Worm (Caenorhabditis elegans): Measurements from ENCODE around the gene R05D8.11.

ce11 chrV:2795998-2796397 is 15.3 kb upstream of the R05D8.11 start, which contains the start of gene F54E2.2:
- no peak for TF ChIP-seq W03F9.2 (tag; optimal IDR thresholded peaks at IDR 0.05)
- TF ChIP-seq him-1 (tag; optimal IDR thresholded peaks at IDR 0.05), result no peak
- no peak for TF ChIP-seq dao-5 (tag; optimal IDR thresholded peaks at IDR 0.05)

Measured in whole organism, L4/young adult.